Fruit fly (Drosophila melanogaster): ENCODE results near the gene Jhbp15.

Gene Jhbp15

DNA sequence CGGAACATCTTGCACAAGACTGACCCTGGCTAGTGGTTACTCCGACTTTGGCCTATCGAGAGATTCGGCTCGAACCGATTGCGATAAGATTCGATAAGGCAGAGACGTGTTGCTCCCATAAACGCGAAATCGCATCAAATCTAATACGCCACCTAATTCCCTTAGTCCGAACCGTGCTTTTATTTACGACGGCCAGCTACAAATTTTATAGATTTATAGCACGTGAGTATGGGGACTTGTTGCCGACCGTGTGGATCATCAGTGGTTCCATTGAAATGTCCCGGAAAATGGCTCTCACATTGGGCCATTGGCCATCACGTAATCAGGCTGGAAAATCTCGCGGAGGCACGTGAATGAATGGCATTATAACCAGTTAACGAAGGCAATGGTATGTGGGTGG, 43.8 kb downstream of the Jhbp15 start, which contains the start of gene Alp5 (continued):
- peak; percentile 2 for TF ChIP-seq CG3281 (GFP tag; optimal IDR thresholded peaks at IDR 0.05)
- TF ChIP-seq CG2712 (tag; optimal IDR thresholded peaks at IDR 0.05) = no peak
- TF ChIP-seq tio (GFP tag; optimal IDR thresholded peaks at IDR 0.05) = no peak
- no peak for TF ChIP-seq Neu2 (GFP tag; optimal IDR thresholded peaks at IDR 0.05; ENCODE audit: borderline replicate concordance)
- no peak for TF ChIP-seq CG3065 (GFP tag; optimal IDR thresholded peaks at IDR 0.05)
- TF ChIP-seq CG30020 (tag; optimal IDR thresholded peaks at IDR 0.05) = no peak
- TF ChIP-seq Awh (GFP tag; IDR thresholded peaks at IDR 0.05) = no peak
- no peak for TF ChIP-seq CG7786 (GFP tag; optimal IDR thresholded peaks at IDR 0.05)
- TF ChIP-seq grn (GFP tag; optimal IDR thresholded peaks at IDR 0.05) = peak; percentile 43
- TF ChIP-seq CG1832 (GFP tag; optimal IDR thresholded peaks at IDR 0.05) = no peak
- no peak for TF ChIP-seq CG7928 (GFP tag; optimal IDR thresholded peaks at IDR 0.05)
- peak; percentile 89 for TF ChIP-seq cwo (GFP tag; optimal IDR thresholded peaks at IDR 0.05)
- no peak for TF ChIP-seq fd64A (GFP tag; optimal IDR thresholded peaks at IDR 0.05)
- no peak for TF ChIP-seq dan (GFP tag; IDR thresholded peaks at IDR 0.05)
- TF ChIP-seq CG16779 (GFP tag; IDR thresholded peaks at IDR 0.05) = no peak
- no peak for TF ChIP-seq HLH3B (GFP tag; IDR thresholded peaks at IDR 0.05)
- TF ChIP-seq CG30431 (GFP tag; optimal IDR thresholded peaks at IDR 0.05) = no peak
- no peak for TF ChIP-seq CG17612 (GFP tag; IDR thresholded peaks at IDR 0.05)
- no peak for TF ChIP-seq CG11093 (GFP tag; IDR thresholded peaks at IDR 0.05)
- TF ChIP-seq ken (GFP tag; IDR thresholded peaks at IDR 0.05) = no peak
- TF ChIP-seq chn (GFP tag; optimal IDR thresholded peaks at IDR 0.05) = no peak
- no peak for TF ChIP-seq mld (GFP tag; IDR thresholded peaks at IDR 0.05; ENCODE audit: partially characterized antibody)
- no peak for TF ChIP-seq CG2120 (GFP tag; optimal IDR thresholded peaks at IDR 0.05)
- TF ChIP-seq chinmo (GFP tag; IDR thresholded peaks at IDR 0.05; ENCODE audit: partially characterized antibody) = 0 out of 4 replicates have a peak, but pooled peaks have one; percentile 33
- TF ChIP-seq CG7963 (GFP tag; IDR thresholded peaks at IDR 0.05; ENCODE audit: partially characterized antibody) = no peak
- TF ChIP-seq so (GFP tag; IDR thresholded peaks at IDR 0.05) = no peak
- peak; percentile 2 for TF ChIP-seq sd (tag; optimal IDR thresholded peaks at IDR 0.05)
- TF ChIP-seq Dbx (GFP tag; IDR thresholded peaks at IDR 0.05) = no peak
- TF ChIP-seq CG10565 (GFP tag; optimal IDR thresholded peaks at IDR 0.05) = no peak
- TF ChIP-seq row (GFP tag; IDR thresholded peaks at IDR 0.05) = no peak
- TF ChIP-seq CG10462 (GFP tag; optimal IDR thresholded peaks at IDR 0.05) = no peak
- TF ChIP-seq seq (GFP tag; IDR thresholded peaks at IDR 0.05) = no peak
- TF ChIP-seq unpg (GFP tag; optimal IDR thresholded peaks at IDR 0.05) = no peak
- no peak for TF ChIP-seq CG11695 (GFP tag; IDR thresholded peaks at IDR 0.05)
- TF ChIP-seq Oaz (GFP tag; IDR thresholded peaks at IDR 0.05) = no peak
- no peak for TF ChIP-seq tup (GFP tag; optimal IDR thresholded peaks at IDR 0.05)
- no peak for TF ChIP-seq CG3847 (GFP tag; IDR thresholded peaks at IDR 0.05)
- no peak for TF ChIP-seq tna (GFP tag; IDR thresholded peaks at IDR 0.05; ENCODE audit: partially characterized antibody)
- TF ChIP-seq exex (tag; optimal IDR thresholded peaks at IDR 0.05) = peak; percentile 78
- TF ChIP-seq CG12299 (tag; optimal IDR thresholded peaks at IDR 0.05) = no peak

DNA sequence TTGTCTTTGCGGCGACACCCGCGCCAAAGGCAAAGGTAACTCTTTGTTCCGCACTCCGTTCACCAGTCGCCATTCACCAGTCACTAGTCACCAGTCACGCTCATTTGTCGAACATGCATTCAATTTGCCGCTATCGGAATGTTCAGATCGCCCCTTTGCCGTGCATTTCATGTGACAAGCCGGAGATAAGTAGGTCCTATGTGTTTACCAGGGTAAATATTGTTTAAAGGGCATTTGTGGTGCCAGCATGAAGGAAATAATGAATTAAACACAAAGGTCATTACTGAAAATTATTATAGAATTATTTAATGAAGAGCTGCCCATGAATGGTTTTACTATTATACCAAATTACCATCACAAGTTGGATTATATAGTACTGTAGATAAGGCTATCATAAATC, 49.7 kb downstream of the Jhbp15 start:
- TF ChIP-seq corto (GFP tag; optimal IDR thresholded peaks at IDR 0.05) (no peak), caup (GFP tag; optimal IDR thresholded peaks at IDR 0.05; ENCODE audit: severe bottlenecking) (peak; percentile 5), sens (GFP tag) (peak; percentile 83), CG18599 (GFP tag; optimal IDR thresholded peaks at IDR 0.05) (peak; percentile 17), CG15479 (GFP tag; optimal IDR thresholded peaks at IDR 0.05) (no peak), odd (GFP tag; optimal IDR thresholded peaks at IDR 0.05) (peak; percentile 7), Nf-YB (GFP tag; optimal IDR thresholded peaks at IDR 0.05) (peak; percentile 5), sima (GFP tag; optimal IDR thresholded peaks at IDR 0.05) (no peak), sens-2 (GFP tag; IDR thresholded peaks at IDR 0.05) (no peak), Hr78 (GFP tag; optimal IDR thresholded peaks at IDR 0.05) (peak in 1 of 2 experiments; percentile 78), CG3995 (GFP tag; optimal IDR thresholded peaks at IDR 0.05) (peak; percentile 48), hkb (optimal IDR thresholded peaks at IDR 0.05) (no peak), hkb (GFP tag; IDR thresholded peaks at IDR 0.05) (no peak), ATbp (GFP tag; optimal IDR thresholded peaks at IDR 0.05) (peak; percentile 3)

Data from whole organism, embryonic.